Worm (Caenorhabditis elegans) whole organism, L2 larva: ENCODE data around the gene col-71.

Source experiments
- C34F6.9 ChIP-seq: fragments of 150-350 bp; optimal IDR thresholded peaks from 2 replicates; lab custom pipeline; 2014; ENCODE audit warnings: missing biosample characterization, missing genetic modification characterization
- ama-1 ChIP-seq: fragments of 150-350 bp; optimal IDR thresholded peaks from 2 replicates; lab custom pipeline; 2018; ENCODE audit warnings: inconsistent platforms
- ceh-16 ChIP-seq: fragments of 150-350 bp; optimal IDR thresholded peaks from 2 replicates; lab custom pipeline; 2014; ENCODE audit warnings: missing biosample characterization, missing genetic modification characterization
- lin-39 ChIP-seq: fragments of 150-350 bp; optimal IDR thresholded peaks from 2 replicates; lab custom pipeline; 2014; ENCODE audit warnings: missing biosample characterization, missing genetic modification reagents, missing genetic modification characterization
- mab-5 ChIP-seq: fragments of 150-350 bp; optimal IDR thresholded peaks from 2 replicates; lab custom pipeline; 2014; ENCODE audit warnings: missing biosample characterization, missing genetic modification characterization
- mdl-1 ChIP-seq, 2 experiments: fragments of 150-350 bp in 1 of 2; sonication (generic microtip) in 1 of 2; optimal IDR thresholded peaks; 2 replicates each; lab custom pipeline; 2017; ENCODE audit warnings: missing biosample characterization in 2 of 2, missing genetic modification characterization in 2 of 2
- nhr-23 ChIP-seq: fragments of 150-350 bp; optimal IDR thresholded peaks from 2 replicates; lab custom pipeline; 2014; ENCODE audit warnings: missing biosample characterization, missing genetic modification reagents, missing genetic modification characterization
- unc-39 ChIP-seq: fragments of 150-350 bp; optimal IDR thresholded peaks from 2 replicates; lab custom pipeline; 2014; ENCODE audit warnings: missing biosample characterization, missing genetic modification characterization
- unc-62 ChIP-seq: fragments of 150-350 bp; optimal IDR thresholded peaks from 2 replicates; lab custom pipeline; 2014; ENCODE audit warnings: missing biosample characterization, missing genetic modification reagents, missing genetic modification characterization
- zag-1 ChIP-seq: fragments of 150-350 bp; optimal IDR thresholded peaks from 2 replicates; lab custom pipeline; 2014; ENCODE audit warnings: missing biosample characterization, missing genetic modification characterization

- no peak for TF ChIP-seq unc-62 (GFP tag; lab: Kevin White, UChicago)
- TF ChIP-seq ama-1: no peak
- TF ChIP-seq nhr-23 (tag; lab: Kevin White, UChicago): no peak
- TF ChIP-seq mdl-1 (tag; optimal IDR thresholded peaks at IDR 0.05; lab: Kevin White, UChicago): no peak
- TF ChIP-seq ceh-16 (tag; lab: Kevin White, UChicago): no peak
- TF ChIP-seq mab-5: no peak
- no peak for TF ChIP-seq lin-39 (tag; lab: Kevin White, UChicago)
- TF ChIP-seq unc-39 (tag; lab: Kevin White, UChicago): no peak
- TF ChIP-seq zag-1 (tag; lab: Kevin White, UChicago): no peak
- TF ChIP-seq C34F6.9 (tag; lab: Kevin White, UChicago): no peak
Measured at ce11 chrII:3500373-3500772, 2.0 kb downstream of the col-71 start.
